Fruit fly (Drosophila melanogaster) whole organism, adult: ENCODE data around the gene brk.

Source experiments
- CG14711 ChIP-seq: fragments of 200-800 bp; sonication (Bioruptor generic); optimal IDR thresholded peaks from 2 replicates; lab custom pipeline; 2018; ENCODE audit warnings: missing biosample characterization, mild to moderate bottlenecking, missing genetic modification characterization, moderate library complexity
- CG1620 ChIP-seq: fragments of 200-800 bp; sonication (Bioruptor generic); optimal IDR thresholded peaks from 2 replicates; lab custom pipeline; 2016; ENCODE audit warnings: missing biosample characterization, missing genetic modification characterization
- CG33017 ChIP-seq: fragments of 200-800 bp; sonication (Bioruptor generic); optimal IDR thresholded peaks from 2 replicates; lab custom pipeline; 2018; ENCODE audit warnings: missing biosample characterization, mild to moderate bottlenecking, missing genetic modification characterization, moderate library complexity
- CG7045 ChIP-seq: fragments of 200-800 bp; sonication (Bioruptor generic); optimal IDR thresholded peaks from 2 replicates; lab custom pipeline; 2017; ENCODE audit warnings: missing biosample characterization, mild to moderate bottlenecking, missing genetic modification characterization
- CG7101 ChIP-seq: fragments of 200-800 bp; sonication (Bioruptor generic); optimal IDR thresholded peaks from 2 replicates; lab custom pipeline; 2018; ENCODE audit warnings: missing biosample characterization, mild to moderate bottlenecking, missing genetic modification characterization, moderate library complexity
- Clk ChIP-seq: fragments of 200-800 bp; sonication (Bioruptor generic); optimal IDR thresholded peaks from 2 replicates; lab custom pipeline; 2017; ENCODE audit warnings: missing biosample characterization, missing genetic modification characterization
- Hr96 ChIP-seq: fragments of 200-800 bp; sonication (Bioruptor generic); optimal IDR thresholded peaks from 2 replicates; lab custom pipeline; 2016; ENCODE audit warnings: missing biosample characterization, missing genetic modification characterization
- Mnt ChIP-seq: fragments of 200-800 bp; sonication (Bioruptor generic); optimal IDR thresholded peaks from 2 replicates; lab custom pipeline; 2016; ENCODE audit warnings: missing biosample characterization, mild to moderate bottlenecking, missing genetic modification characterization
- cnc ChIP-seq, 2 experiments: fragments of >200 bp; optimal IDR thresholded peaks; 2 replicates each; lab custom pipeline; 2017
- kay ChIP-seq: fragments of 200-800 bp; sonication (Bioruptor generic); peaks from one replicate; lab custom pipeline; 2016; ENCODE audit warnings: missing biosample characterization, missing genetic modification characterization, borderline replicate concordance

DNA sequence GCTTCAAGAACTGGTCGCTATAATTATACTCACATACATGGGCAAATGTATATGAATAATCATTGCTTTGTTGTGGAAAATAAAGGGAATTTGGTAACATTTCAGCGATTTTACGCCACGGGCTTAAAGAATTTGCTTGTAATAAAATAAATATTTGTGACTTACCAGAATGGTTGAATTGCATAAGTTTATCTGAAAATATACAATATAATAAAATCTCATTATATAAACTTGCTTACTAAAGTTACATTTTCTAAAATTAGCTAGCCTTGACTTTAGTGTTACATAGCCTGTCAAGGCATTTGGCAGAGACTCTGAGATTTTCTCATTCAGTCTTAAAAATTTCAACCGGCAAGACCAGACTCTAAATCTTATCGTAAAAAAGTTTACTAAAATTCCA is 50.8 kb downstream of the brk start, which contains the start of gene CG1999:
- no peak for TF ChIP-seq CG7045 (GFP tag; lab: Kevin White, UChicago)
- TF ChIP-seq Mnt (GFP tag; lab: Kevin White, UChicago): no peak
- no peak for TF ChIP-seq CG7101 (tag; lab: Kevin White, UChicago)
- no peak for TF ChIP-seq kay
- TF ChIP-seq Hr96 (GFP tag; lab: Kevin White, UChicago): no peak
- no peak for TF ChIP-seq CG14711
- TF ChIP-seq cnc (optimal IDR thresholded peaks at IDR 0.05; lab: Kevin White, UChicago): no peak
- TF ChIP-seq Clk (GFP tag; lab: Kevin White, UChicago): no peak
- no peak for TF ChIP-seq CG1620 (GFP tag; lab: Kevin White, UChicago)
- no peak for TF ChIP-seq CG33017
